Fruit fly (Drosophila melanogaster) whole organism, embryonic: ENCODE results near the gene dob.

ENCODE experiments used
- Aef1 ChIP-seq: fragments of 200-800 bp; sonication (Bioruptor generic); IDR thresholded peaks from 3 replicates; pipeline ENCODE4 v1.3.6; 2022; ENCODE audit warnings: missing biosample characterization, missing genetic modification characterization
- BEAF-32 ChIP-seq: fragments of 200-800 bp; sonication (Bioruptor generic); optimal IDR thresholded peaks from 3 replicates; lab custom pipeline; 2017; ENCODE audit warnings: missing biosample characterization, missing genetic modification characterization, mild to moderate bottlenecking, moderate library complexity, missing genetic modification reagents
- CG10209 ChIP-seq: fragments of 200-800 bp; sonication (Bioruptor generic); optimal IDR thresholded peaks from 3 replicates; lab custom pipeline; 2017; ENCODE audit warnings: missing biosample characterization, mild to moderate bottlenecking, missing genetic modification characterization, missing genetic modification reagents
- CG10462 ChIP-seq: fragments of 200-800 bp; sonication (Bioruptor generic); optimal IDR thresholded peaks from 2 replicates; lab custom pipeline; 2016; ENCODE audit warnings: missing biosample characterization, missing genetic modification characterization
- CG10565 ChIP-seq: fragments of 200-800 bp; sonication (Bioruptor generic); optimal IDR thresholded peaks from 3 replicates; lab custom pipeline; 2016; ENCODE audit warnings: missing biosample characterization, mild to moderate bottlenecking, missing genetic modification characterization
- CG10979 ChIP-seq: fragments of 200-800 bp; sonication (Bioruptor generic); optimal IDR thresholded peaks from 2 replicates; lab custom pipeline; 2018; ENCODE audit warnings: missing biosample characterization, mild to moderate bottlenecking, missing genetic modification characterization, moderate library complexity
- CG11093 ChIP-seq: fragments of 200-800 bp; sonication (Bioruptor generic); IDR thresholded peaks from 3 replicates; pipeline ENCODE4 v1.3.6; 2022; ENCODE audit warnings: missing biosample characterization, missing genetic modification characterization
- CG11398 ChIP-seq: fragments of 200-800 bp; sonication (Bioruptor generic); optimal IDR thresholded peaks from 2 replicates; lab custom pipeline; 2016; ENCODE audit warnings: missing biosample characterization, missing genetic modification characterization
- CG14965 ChIP-seq: fragments of 200-800 bp; sonication (Bioruptor generic); optimal IDR thresholded peaks from 2 replicates; lab custom pipeline; 2016; ENCODE audit warnings: missing biosample characterization, missing genetic modification characterization, borderline replicate concordance
- CG15514 ChIP-seq: fragments of 200-800 bp; sonication (Bioruptor generic); optimal IDR thresholded peaks from 3 replicates; lab custom pipeline; 2017; ENCODE audit warnings: missing biosample characterization, missing genetic modification characterization, mild to moderate bottlenecking, moderate library complexity, missing genetic modification reagents
- CG15696 ChIP-seq: fragments of 200-800 bp; sonication (Bioruptor generic); optimal IDR thresholded peaks from 2 replicates; lab custom pipeline; 2019; ENCODE audit warnings: missing biosample characterization, mild to moderate bottlenecking, missing genetic modification characterization, moderate library complexity
- CG16779 ChIP-seq: fragments of 200-800 bp; sonication (Bioruptor generic); IDR thresholded peaks from 2 replicates; pipeline ENCODE4 v1.3.6; 2022; ENCODE audit warnings: missing biosample characterization, missing genetic modification characterization
- CG18599 ChIP-seq: fragments of 200-800 bp; sonication (Bioruptor generic); optimal IDR thresholded peaks from 3 replicates; lab custom pipeline; 2017; ENCODE audit warnings: missing biosample characterization, missing genetic modification characterization, mild to moderate bottlenecking, moderate library complexity, missing genetic modification reagents
- CG18764 ChIP-seq: fragments of 200-800 bp; sonication (Bioruptor generic); optimal IDR thresholded peaks from 3 replicates; lab custom pipeline; 2016; ENCODE audit warnings: missing biosample characterization, missing genetic modification characterization
- CG2712 ChIP-seq: fragments of 200-800 bp; optimal IDR thresholded peaks from 3 replicates; lab custom pipeline; 2019; ENCODE audit warnings: missing biosample characterization, mild to moderate bottlenecking, missing genetic modification characterization, moderate library complexity
- CG30431 ChIP-seq: fragments of 200-800 bp; sonication (Bioruptor generic); optimal IDR thresholded peaks from 2 replicates; lab custom pipeline; 2017; ENCODE audit warnings: missing biosample characterization, missing genetic modification characterization
- CG31224 ChIP-seq: fragments of 200-800 bp; sonication (Bioruptor generic); IDR thresholded peaks from 2 replicates; pipeline ENCODE4 v1.3.6; 2022; ENCODE audit warnings: missing biosample characterization, missing genetic modification characterization
- CG3407 ChIP-seq: fragments of 200-800 bp; sonication (Bioruptor generic); optimal IDR thresholded peaks from 2 replicates; lab custom pipeline; 2018; ENCODE audit warnings: missing biosample characterization, mild to moderate bottlenecking, missing genetic modification characterization
- CG34376 ChIP-seq: fragments of 200-800 bp; sonication (Bioruptor generic); optimal IDR thresholded peaks from 2 replicates; lab custom pipeline; 2018; ENCODE audit warnings: missing biosample characterization, mild to moderate bottlenecking, missing genetic modification characterization
- CG3838 ChIP-seq: fragments of 200-800 bp; sonication (Bioruptor generic); optimal IDR thresholded peaks from 3 replicates; lab custom pipeline; 2016; ENCODE audit warnings: missing biosample characterization, missing genetic modification characterization
- CG6689 ChIP-seq: fragments of 200-800 bp; sonication (Bioruptor generic); IDR thresholded peaks from 2 replicates; pipeline ENCODE4 v1.3.6; 2022; ENCODE audit warnings: missing biosample characterization, missing genetic modification characterization
- CG7745 ChIP-seq: fragments of 200-800 bp; sonication (Bioruptor generic); optimal IDR thresholded peaks from 2 replicates; lab custom pipeline; 2018; ENCODE audit warnings: missing biosample characterization, mild to moderate bottlenecking, missing genetic modification characterization, moderate library complexity
- CG7839 ChIP-seq: fragments of 200-800 bp; sonication (Bioruptor generic); optimal IDR thresholded peaks from 3 replicates; lab custom pipeline; 2018; ENCODE audit warnings: missing biosample characterization, mild to moderate bottlenecking, missing genetic modification characterization, moderate library complexity
- CG8478 ChIP-seq: fragments of >200 bp; optimal IDR thresholded peaks from 2 replicates; lab custom pipeline; 2018
- CoRest ChIP-seq: fragments of 200-800 bp; sonication (Bioruptor generic); optimal IDR thresholded peaks from 3 replicates; lab custom pipeline; 2018; ENCODE audit warnings: missing biosample characterization, mild to moderate bottlenecking, missing genetic modification characterization, moderate library complexity
- Dbx ChIP-seq: fragments of 200-800 bp; sonication (Bioruptor generic); IDR thresholded peaks from 3 replicates; pipeline ENCODE4 v1.3.6; 2022; ENCODE audit warnings: missing biosample characterization, missing genetic modification characterization
- Doc3 ChIP-seq: fragments of 200-800 bp; sonication (Bioruptor generic); IDR thresholded peaks from 3 replicates; pipeline ENCODE4 v1.3.6; 2022; ENCODE audit warnings: missing biosample characterization, missing genetic modification characterization; ENCODE audit not compliant: partially characterized antibody
- Drgx ChIP-seq: fragments of 200-800 bp; sonication (Bioruptor generic); IDR thresholded peaks from 2 replicates; pipeline ENCODE4 v1.3.6; 2022; ENCODE audit warnings: missing biosample characterization, missing genetic modification characterization
- E2f2 ChIP-seq: fragments of 200-800 bp; sonication (Bioruptor generic); IDR thresholded peaks from 2 replicates; pipeline ENCODE4 v1.3.6; 2022; ENCODE audit warnings: missing biosample characterization, missing genetic modification characterization
- Fer3 ChIP-seq: fragments of 200-800 bp; sonication (Bioruptor generic); optimal IDR thresholded peaks from 2 replicates; lab custom pipeline; 2018; ENCODE audit warnings: missing biosample characterization, mild to moderate bottlenecking, missing genetic modification characterization, moderate library complexity
- Hmr ChIP-seq: fragments of 200-800 bp; sonication (Bioruptor generic); optimal IDR thresholded peaks from 3 replicates; lab custom pipeline; 2017; ENCODE audit warnings: mild to moderate bottlenecking, missing biosample characterization, missing genetic modification reagents, missing genetic modification characterization
- Hsf ChIP-seq: fragments of 200-800 bp; sonication (Bioruptor generic); optimal IDR thresholded peaks from 3 replicates; lab custom pipeline; 2016; ENCODE audit warnings: missing biosample characterization, missing genetic modification characterization
- NFAT ChIP-seq: fragments of 200-800 bp; sonication (Bioruptor generic); IDR thresholded peaks from 2 replicates; pipeline ENCODE4 v1.3.6; 2022; ENCODE audit warnings: missing biosample characterization, missing genetic modification characterization
- Rfx ChIP-seq: fragments of 200-800 bp; sonication (Bioruptor generic); IDR thresholded peaks from 2 replicates; pipeline ENCODE4 v1.3.6; 2022; ENCODE audit warnings: missing biosample characterization, missing genetic modification characterization
- ash1 ChIP-seq: fragments of 200-800 bp; sonication (Bioruptor generic); optimal IDR thresholded peaks from 2 replicates; lab custom pipeline; 2018; ENCODE audit warnings: missing biosample characterization, mild to moderate bottlenecking, missing genetic modification characterization
- bsh ChIP-seq, 2 experiments: fragments of 200-800 bp; sonication (Bioruptor generic); optimal IDR thresholded peaks; 2 replicates each; lab custom pipeline; 2017 to 2018; ENCODE audit warnings: mild to moderate bottlenecking in 2 of 2, missing biosample characterization in 2 of 2, missing genetic modification characterization in 2 of 2, moderate library complexity in 1 of 2
- chinmo ChIP-seq: fragments of 200-800 bp; sonication (Bioruptor generic); IDR thresholded peaks from 4 replicates; pipeline ENCODE4 v1.3.6; 2022; ENCODE audit warnings: missing biosample characterization, missing genetic modification characterization; ENCODE audit not compliant: partially characterized antibody
- grau ChIP-seq: fragments of 200-800 bp; optimal IDR thresholded peaks from 3 replicates; lab custom pipeline; 2019; ENCODE audit warnings: missing biosample characterization, mild to moderate bottlenecking, missing genetic modification characterization, moderate library complexity
- grn ChIP-seq: fragments of 200-800 bp; sonication (Bioruptor generic); optimal IDR thresholded peaks from 3 replicates; lab custom pipeline; 2017; ENCODE audit warnings: missing biosample characterization, missing genetic modification characterization
- gt ChIP-seq: fragments of 200-800 bp; sonication (Bioruptor generic); IDR thresholded peaks from 2 replicates; pipeline ENCODE4 v1.3.6; 2022; ENCODE audit warnings: missing biosample characterization, missing genetic modification characterization
- lbe ChIP-seq: fragments of 200-800 bp; sonication (Bioruptor generic); optimal IDR thresholded peaks from 2 replicates; lab custom pipeline; 2016; ENCODE audit warnings: missing biosample characterization, mild to moderate bottlenecking, missing genetic modification characterization
- lmd ChIP-seq: fragments of 200-800 bp; sonication (Bioruptor generic); IDR thresholded peaks from 2 replicates; pipeline ENCODE4 v1.3.6; 2022; ENCODE audit warnings: missing biosample characterization, missing genetic modification characterization
- maf-S ChIP-seq: fragments of 200-800 bp; sonication (Bioruptor generic); optimal IDR thresholded peaks from 2 replicates; lab custom pipeline; 2016; ENCODE audit warnings: missing biosample characterization, missing genetic modification characterization
- mirr ChIP-seq: fragments of 200-800 bp; sonication (Bioruptor generic); optimal IDR thresholded peaks from 3 replicates; lab custom pipeline; 2018; ENCODE audit warnings: missing biosample characterization, mild to moderate bottlenecking, missing genetic modification characterization
- oc ChIP-seq: fragments of 200-800 bp; sonication (Bioruptor generic); optimal IDR thresholded peaks from 2 replicates; lab custom pipeline; 2018; ENCODE audit warnings: missing biosample characterization, mild to moderate bottlenecking, missing genetic modification characterization, moderate library complexity
- otp ChIP-seq: fragments of 200-800 bp; sonication (Bioruptor generic); IDR thresholded peaks from 3 replicates; pipeline ENCODE4, ENCODE4 v1.3.6; 2022; ENCODE audit warnings: missing biosample characterization, missing genetic modification characterization
- slbo ChIP-seq: fragments of 200-800 bp; sonication (Bioruptor generic); IDR thresholded peaks from 2 replicates; pipeline ENCODE4 v1.3.6; 2022; ENCODE audit warnings: missing biosample characterization, missing genetic modification characterization
- stwl ChIP-seq: fragments of 200-800 bp; sonication (Bioruptor generic); optimal IDR thresholded peaks from 3 replicates; lab custom pipeline; 2018; ENCODE audit warnings: missing biosample characterization, mild to moderate bottlenecking, missing genetic modification characterization, moderate library complexity
- sug ChIP-seq: fragments of 200-800 bp; optimal IDR thresholded peaks from 2 replicates; lab custom pipeline; 2019; ENCODE audit warnings: missing biosample characterization, mild to moderate bottlenecking, missing genetic modification characterization, moderate library complexity

dob gene

DNA sequence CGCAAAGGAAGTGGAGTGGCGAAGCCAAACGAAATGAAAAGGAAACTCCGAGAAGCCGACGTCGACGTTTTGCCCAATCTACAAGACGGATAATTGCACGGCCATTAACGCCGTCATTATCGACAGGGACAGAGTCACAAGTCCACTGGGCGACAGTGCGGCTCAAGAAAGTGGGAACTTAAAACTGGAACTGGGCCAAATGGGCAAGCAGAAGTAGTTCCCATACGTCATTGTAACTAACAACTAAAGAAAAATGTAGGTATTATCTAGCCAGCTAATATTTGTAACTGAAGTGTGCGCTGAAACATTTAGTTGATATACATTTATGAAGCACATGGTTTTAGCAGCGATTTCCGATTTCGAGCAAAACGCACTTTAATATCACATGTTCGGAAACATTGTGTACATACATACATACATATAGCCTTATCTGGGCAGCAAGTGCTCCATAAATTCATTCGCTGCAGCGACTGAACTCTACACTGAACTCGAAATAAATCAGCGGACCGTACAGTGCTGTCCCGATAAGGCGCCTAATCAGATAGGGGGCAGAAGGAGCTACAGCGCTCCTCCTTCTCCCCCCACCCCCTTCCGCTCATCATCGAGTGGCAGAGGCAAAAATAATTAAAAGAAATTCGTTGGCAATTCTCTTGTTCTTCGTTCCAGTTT, 4.1 kb downstream of the dob start:
- no peak for TF ChIP-seq NFAT (GFP tag; lab: Robert Waterston, UW)
- no peak for TF ChIP-seq E2f2 (GFP tag; lab: Robert Waterston, UW)
- TF ChIP-seq Dbx (GFP tag; lab: Robert Waterston, UW) = peak; percentile 25; the same call in 1 of the 3 replicates
- peak; percentile 31 for TF ChIP-seq CG34376
- peak; percentile 82; the same call in 1 of the 4 replicates for TF ChIP-seq chinmo (GFP tag; lab: Robert Waterston, UW)
- no peak for TF ChIP-seq ash1 (GFP tag; lab: Kevin White, UChicago)
- TF ChIP-seq Drgx (GFP tag; lab: Robert Waterston, UW) = peak; percentile 42; the same call in 1 of the 2 replicates
- no peak for TF ChIP-seq CoRest (tag; lab: Kevin White, UChicago)
- TF ChIP-seq BEAF-32 (GFP tag; lab: Kevin White, UChicago) = no peak
- no peak for TF ChIP-seq Doc3 (GFP tag; lab: Robert Waterston, UW)
- peak; percentile 29 for TF ChIP-seq lbe
- no peak for TF ChIP-seq CG10462 (GFP tag; lab: Kevin White, UChicago)
- TF ChIP-seq Hmr (GFP tag; lab: Kevin White, UChicago) = peak; percentile 3
- TF ChIP-seq bsh (GFP tag; optimal IDR thresholded peaks at IDR 0.05; lab: Kevin White, UChicago) = peak in 1 of 2 experiments; percentile 0
- no peak for TF ChIP-seq CG7745
- TF ChIP-seq CG14965 (GFP tag; lab: Kevin White, UChicago) = no peak
- no peak for TF ChIP-seq Aef1
- TF ChIP-seq Rfx (GFP tag; lab: Robert Waterston, UW) = peak; percentile 28; the same call in 1 of the 2 replicates
- TF ChIP-seq CG31224 (GFP tag; lab: Robert Waterston, UW) = no peak
- peak; percentile 12 for TF ChIP-seq grau (tag; lab: Kevin White, UChicago)
- no peak for TF ChIP-seq gt (GFP tag; lab: Robert Waterston, UW)
- no peak for TF ChIP-seq CG11398
- peak; percentile 15 for TF ChIP-seq sug
- no peak for TF ChIP-seq stwl (tag; lab: Kevin White, UChicago)
- peak; percentile 1 for TF ChIP-seq CG15514
- TF ChIP-seq mirr (GFP tag; lab: Kevin White, UChicago) = peak; percentile 43
- TF ChIP-seq Fer3 (tag; lab: Kevin White, UChicago) = no peak
- no peak for TF ChIP-seq maf-S (GFP tag; lab: Kevin White, UChicago)
- no peak for TF ChIP-seq CG3838 (GFP tag; lab: Kevin White, UChicago)
- no peak for TF ChIP-seq CG18764 (GFP tag; lab: Kevin White, UChicago)
- no peak for TF ChIP-seq CG10209 (GFP tag; lab: Kevin White, UChicago)
- no peak for TF ChIP-seq Hsf (GFP tag; lab: Kevin White, UChicago)
- no peak for TF ChIP-seq CG3407 (GFP tag; lab: Kevin White, UChicago)
- no peak for TF ChIP-seq otp
- TF ChIP-seq slbo (GFP tag; lab: Robert Waterston, UW) = no peak
- no peak for TF ChIP-seq CG2712 (tag; lab: Kevin White, UChicago)
- TF ChIP-seq grn (GFP tag; lab: Kevin White, UChicago) = peak; percentile 62
- TF ChIP-seq lmd (GFP tag; lab: Robert Waterston, UW) = no peak
- TF ChIP-seq CG11093 = no peak
- TF ChIP-seq CG10979 (tag; lab: Kevin White, UChicago) = no peak
- TF ChIP-seq oc (tag; lab: Kevin White, UChicago) = no peak
- TF ChIP-seq CG15696 (tag; lab: Kevin White, UChicago) = no peak
- TF ChIP-seq CG6689 (GFP tag; lab: Robert Waterston, UW) = no peak
- peak; percentile 31 for TF ChIP-seq CG18599 (GFP tag; lab: Kevin White, UChicago)
- TF ChIP-seq CG16779 (GFP tag; lab: Robert Waterston, UW) = no peak
- no peak for TF ChIP-seq CG30431 (GFP tag; lab: Kevin White, UChicago)
- TF ChIP-seq CG8478 (lab: Kevin White, UChicago) = no peak
- no peak for TF ChIP-seq CG10565 (GFP tag; lab: Kevin White, UChicago)
- TF ChIP-seq CG7839 (tag; lab: Kevin White, UChicago) = no peak
